Worm (Caenorhabditis elegans) whole organism, young adult: Measurements from ENCODE around the gene suex-1.

Experiments
- K11D2.4 ChIP-seq: fragments of 200-800 bp; sonication (Bioruptor generic); IDR thresholded peaks from 2 replicates; pipeline ENCODE4 v1.3.6; 2022; ENCODE audit warnings: missing genetic modification reagents, missing genetic modification characterization, missing compliant biosample characterization
- efl-1 ChIP-seq: fragments of 150-350 bp; optimal IDR thresholded peaks from 2 replicates; lab custom pipeline; 2014; ENCODE audit warnings: missing biosample characterization, missing genetic modification reagents, missing genetic modification characterization
- egrh-3 ChIP-seq: fragments of 200-800 bp; sonication (Bioruptor generic); IDR thresholded peaks from 2 replicates; pipeline ENCODE4 v1.3.6; 2022; ENCODE audit warnings: missing genetic modification reagents, missing genetic modification characterization, missing compliant biosample characterization
- hrde-1 ChIP-seq: sonication (generic microtip); optimal IDR thresholded peaks from 2 replicates; lab custom pipeline; 2016; ENCODE audit warnings: missing genetic modification characterization, mild to moderate bottlenecking, missing compliant biosample characterization, moderate library complexity, missing genotype, missing genetic modification reagents, borderline replicate concordance
- nfya-1 ChIP-seq: sonication (generic microtip); optimal IDR thresholded peaks from 2 replicates; lab custom pipeline; 2017; ENCODE audit warnings: antibody characterized with exemption, missing compliant biosample characterization, missing genetic modification characterization, borderline replicate concordance; ENCODE audit not compliant: insufficient read depth
- rpc-1 ChIP-seq, 2 experiments: fragments of 150-350 bp in 1 of 2; sonication (generic microtip) in 1 of 2; optimal IDR thresholded peaks; 2 replicates each; lab custom pipeline; 2014 to 2018; ENCODE audit warnings: missing biosample characterization in 1 of 2, missing genetic modification characterization in 1 of 2, missing genetic modification reagents in 1 of 2, missing genotype in 1 of 2

ce11 chrII:5531855-5532328 is 33.8 kb upstream of the suex-1 start, which contains the start of gene C17C3.9:
- TF ChIP-seq rpc-1 (optimal IDR thresholded peaks at IDR 0.05; lab: Kevin White, UChicago) (no peak), rpc-1 (tag; optimal IDR thresholded peaks at IDR 0.05; lab: Kevin White, UChicago) (no peak), K11D2.4 (no peak), egrh-3 (GFP tag; lab: Robert Waterston, UW) (no peak), hrde-1 (tag; lab: Kevin White, UChicago) (no peak), efl-1 (GFP tag; lab: Kevin White, UChicago) (no peak), nfya-1 (tag; lab: Kevin White, UChicago) (no peak)
